Worm (Caenorhabditis elegans): ENCODE data around the gene F52E1.14.
A peak's percentile ranks its signal among the peaks of the same experiment; 100 is the strongest.
"Not testable (repeated sequence)": the region's sequence is repeated elsewhere in the genome, so short reads cannot be mapped to it uniquely, and the experiment has no call there.

Gene F52E1.14

DNA sequence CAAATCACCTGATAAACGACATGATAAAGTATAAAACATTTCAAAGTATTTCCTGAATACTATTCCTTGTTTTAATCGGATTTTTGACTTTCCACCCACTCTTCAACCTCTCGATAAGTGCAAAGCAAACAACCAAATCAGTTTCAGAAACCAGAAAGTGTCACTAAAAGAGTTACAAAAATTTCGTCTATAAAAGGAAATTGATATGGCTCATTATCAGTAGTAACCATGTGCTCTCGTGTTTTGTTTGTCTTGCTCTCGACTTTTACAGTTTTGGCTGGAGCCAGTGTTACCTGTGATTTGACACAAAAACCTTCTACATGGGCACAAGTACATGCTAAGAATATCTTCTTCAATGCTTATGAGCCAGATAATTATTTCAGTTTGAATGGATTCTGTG is at the start of gene F52E1.14:
TSS of gene F52E1.14 (plus strand) at position 207 of the 400 bp plus-strand sequence.
- TF ChIP-seq dmd-6 (GFP tag; IDR thresholded peaks at IDR 0.05), result peak; percentile 80
- 0 out of 2 replicates have a peak, but pooled peaks have one; percentile 5 for TF ChIP-seq nhr-41 (GFP tag; IDR thresholded peaks at IDR 0.05)
- peak; percentile 11 for TF ChIP-seq nhr-48 (tag; optimal IDR thresholded peaks at IDR 0.05)
- TF ChIP-seq mxl-3 (GFP tag; optimal IDR thresholded peaks at IDR 0.05), result peak; percentile 8
- TF ChIP-seq lin-13 (GFP tag; optimal IDR thresholded peaks at IDR 0.05), result no peak
- peak; percentile 84 for TF ChIP-seq nhr-77 (tag; optimal IDR thresholded peaks at IDR 0.05)
- TF ChIP-seq F37D6.2 (tag; optimal IDR thresholded peaks at IDR 0.05), result no peak
- peak; percentile 62 for TF ChIP-seq cey-2 (tag; optimal IDR thresholded peaks at IDR 0.05; ENCODE audit: borderline replicate concordance, insufficient read depth)
- TF ChIP-seq unc-62 (GFP tag; optimal IDR thresholded peaks at IDR 0.05 in 1 of 2), result peak in 1 of 2 experiments; percentile 56
- no peak for TF ChIP-seq unc-62 (tag; optimal IDR thresholded peaks at IDR 0.05)
- peak; percentile 72 for TF ChIP-seq hlh-11 (tag; optimal IDR thresholded peaks at IDR 0.05)
- TF ChIP-seq php-3 (GFP tag; IDR thresholded peaks at IDR 0.05), result peak; percentile 37; the same call in 1 of the 2 replicates
- TF ChIP-seq aly-2 (tag; optimal IDR thresholded peaks at IDR 0.05), result no peak
- TF ChIP-seq aha-1 (tag), result no peak
- TF ChIP-seq duxl-1 (tag; optimal IDR thresholded peaks at IDR 0.05; ENCODE audit: poor library complexity), result no peak
- no peak for TF ChIP-seq daf-16 (GFP tag; optimal IDR thresholded peaks at IDR 0.05)
- TF ChIP-seq daf-16 (tag; optimal IDR thresholded peaks at IDR 0.05), result peak; percentile 80
- TF ChIP-seq pqm-1 (tag; optimal IDR thresholded peaks at IDR 0.05), result peak; percentile 67
- TF ChIP-seq dve-1 (tag; optimal IDR thresholded peaks at IDR 0.05; ENCODE audit: insufficient read depth), result peak; percentile 85
- no peak for TF ChIP-seq zag-1 (tag; optimal IDR thresholded peaks at IDR 0.05)
- TF ChIP-seq nhr-28 (tag; optimal IDR thresholded peaks at IDR 0.05), result peak; percentile 67
- TF ChIP-seq jun-1 (tag; optimal IDR thresholded peaks at IDR 0.05), result no peak

DNA sequence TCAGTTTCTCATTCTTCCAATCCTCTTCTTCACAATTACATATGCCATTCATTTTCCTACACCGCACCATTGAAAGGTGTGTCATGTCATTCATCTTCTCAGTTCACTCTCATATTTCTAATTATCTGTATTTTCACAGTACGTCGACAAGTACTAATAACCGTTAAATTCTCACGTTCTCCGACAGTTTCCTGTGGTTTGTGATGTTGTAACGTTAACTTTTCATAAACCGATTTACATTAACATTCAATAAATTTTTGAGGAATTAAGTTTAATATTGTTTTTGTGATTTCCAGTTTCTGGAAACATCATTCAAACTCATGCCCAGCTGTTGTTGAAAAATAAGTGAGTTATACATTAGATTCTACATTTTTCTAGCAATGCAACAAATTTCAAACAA is 49.4 kb upstream of the F52E1.14 start, which contains the start of gene tmd-2:
TSS of gene tmd-2 (plus strand) at position 301 of the 400 bp plus-strand sequence.
- TF ChIP-seq dmd-9 (GFP tag; IDR thresholded peaks at IDR 0.05) (no peak), egl-43 (GFP tag; IDR thresholded peaks at IDR 0.05) (no peak), lin-15B (tag; optimal IDR thresholded peaks at IDR 0.05) (no peak), lir-3 (tag; optimal IDR thresholded peaks at IDR 0.05) (no peak), ceh-20 (GFP tag; IDR thresholded peaks at IDR 0.05) (no peak), Y75B8A.6 (GFP tag; IDR thresholded peaks at IDR 0.05) (no peak), ztf-7 (tag; optimal IDR thresholded peaks at IDR 0.05) (no peak), F49E8.2 (tag; optimal IDR thresholded peaks at IDR 0.05; ENCODE audit: borderline replicate concordance) (no peak), daf-16 (GFP tag; optimal IDR thresholded peaks at IDR 0.05) (no peak), daf-16 (tag; optimal IDR thresholded peaks at IDR 0.05) (no peak), lin-1 (GFP tag; IDR thresholded peaks at IDR 0.05) (no peak), ceh-44 (GFP tag; IDR thresholded peaks at IDR 0.05) (no peak), Y48G9A.11 (GFP tag; IDR thresholded peaks at IDR 0.05) (no peak)

- TF ChIP-seq hlh-30 (tag; optimal IDR thresholded peaks at IDR 0.05; ENCODE audit: insufficient read depth) (peak; percentile 32), ztf-7 (tag; optimal IDR thresholded peaks at IDR 0.05) (no peak), unc-39 (tag; optimal IDR thresholded peaks at IDR 0.05) (no peak), unc-62 (GFP tag; optimal IDR thresholded peaks at IDR 0.05 in 1 of 2) (peak in 1 of 2 experiments; percentile 45), unc-62 (tag; optimal IDR thresholded peaks at IDR 0.05) (no peak)
These were observed 48.1 kb upstream of the F52E1.14 start for ce11 chrV:8335620-8336019.

DNA sequence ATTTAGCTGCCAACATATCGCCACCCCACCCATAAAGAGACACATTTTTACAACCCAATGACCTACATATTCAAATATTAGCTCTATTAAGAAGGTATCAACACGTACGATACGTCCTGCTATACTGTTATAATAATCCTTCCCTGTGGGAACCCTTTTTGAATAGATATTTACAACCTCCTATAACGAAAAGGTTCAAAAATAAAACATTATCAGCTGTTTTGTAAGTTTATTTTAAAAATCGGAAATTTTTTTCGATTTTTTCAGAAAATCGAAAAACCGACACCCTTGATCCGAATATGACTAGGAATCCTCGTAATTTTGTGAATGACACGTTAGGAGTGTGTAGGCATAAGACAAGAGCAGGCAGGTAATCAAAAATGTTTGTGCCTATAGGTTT is 42.8 kb upstream of the F52E1.14 start, which contains the start of gene C08D8.7:
TSS of gene C08D8.7 (plus strand) at position 301 of the 400 bp plus-strand sequence.
- peak in 1 of 2 experiments; percentile 27 for TF ChIP-seq unc-62 (GFP tag; optimal IDR thresholded peaks at IDR 0.05 in 1 of 2)
- not testable (repeated sequence) for TF ChIP-seq unc-62 (tag; optimal IDR thresholded peaks at IDR 0.05)
